Worm (Caenorhabditis elegans) whole organism, L4/young adult: ENCODE measurements around the gene Y54G2A.12.

Experiments used
- W03F9.2 ChIP-seq: fragments of 150-350 bp; optimal IDR thresholded peaks from 2 replicates; lab custom pipeline; 2014; ENCODE audit warnings: missing biosample characterization, missing genetic modification characterization
- dao-5 ChIP-seq: sonication (generic microtip); optimal IDR thresholded peaks from 2 replicates; lab custom pipeline; 2016; ENCODE audit warnings: missing genotype, missing genetic modification characterization, moderate library complexity, missing compliant biosample characterization

ce11 chrIV:2758079-2758478, 24.6 kb downstream of the Y54G2A.12 start:
- TF ChIP-seq W03F9.2 (tag; lab: Kevin White, UChicago) = no peak
- TF ChIP-seq dao-5 = no peak
